Fruit fly (Drosophila melanogaster) whole organism: ENCODE measurements around the gene CG7966.

Source experiments
- CG8478 ChIP-seq: fragments of >200 bp; optimal IDR thresholded peaks from 2 replicates; lab custom pipeline; 2018; ENCODE audit warnings: inconsistent platforms
- Dll ChIP-seq: fragments of >200 bp; optimal IDR thresholded peaks from 2 replicates; lab custom pipeline; 2017
- EcR ChIP-seq, 2 experiments: fragments of >200 bp; optimal IDR thresholded peaks; 2 replicates each; lab custom pipeline; 2017; ENCODE audit warnings: missing biosample characterization in 2 of 2, missing genetic modification characterization in 2 of 2, missing genetic modification reagents in 2 of 2
- pan ChIP-seq: fragments of >200 bp; optimal IDR thresholded peaks from 2 replicates; lab custom pipeline; 2017
- psq ChIP-seq: fragments of >200 bp; optimal IDR thresholded peaks from 2 replicates; lab custom pipeline; 2017
- usp ChIP-seq: fragments of >200 bp; optimal IDR thresholded peaks from 2 replicates; lab custom pipeline; 2017; ENCODE audit warnings: missing biosample characterization, missing genetic modification characterization, mixed read lengths

CG7966 gene

dm6 chr3R:13051298-13051723, at the start of gene CG7966:
Gene CG7966 (minus strand): TSS chr3R:13051453.
- no peak for TF ChIP-seq usp (GFP tag; lab: Kevin White, UChicago)
- no peak for TF ChIP-seq psq
- TF ChIP-seq EcR (GFP tag; optimal IDR thresholded peaks at IDR 0.05; lab: Kevin White, UChicago): no peak

DNA sequence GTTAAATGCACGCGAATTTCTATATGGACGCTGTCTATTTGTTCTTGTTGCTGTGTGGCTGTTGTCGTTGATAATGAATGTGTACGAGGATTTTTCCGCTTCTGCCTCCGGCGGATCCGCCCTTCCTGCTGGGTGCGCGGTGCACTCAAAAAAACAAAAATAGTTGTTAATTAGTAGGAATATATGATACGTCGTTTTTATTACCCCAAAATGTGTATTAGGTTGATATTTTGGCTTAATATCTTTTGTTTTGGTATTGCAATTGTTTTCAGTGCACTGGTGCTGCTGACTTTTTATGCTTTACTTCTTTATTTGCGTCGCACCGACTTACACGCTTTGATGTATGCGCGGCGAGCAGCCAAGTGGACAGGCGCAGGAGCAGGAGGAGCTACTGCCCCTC, 40.4 kb upstream of the CG7966 start:
- TF ChIP-seq usp (GFP tag; lab: Kevin White, UChicago) (no peak), CG8478 (lab: Kevin White, UChicago) (no peak), EcR (GFP tag; optimal IDR thresholded peaks at IDR 0.05; lab: Kevin White, UChicago) (no peak), Dll (lab: Kevin White, UChicago) (no peak), pan (lab: Kevin White, UChicago) (no peak), psq (no peak)

- TF ChIP-seq Dll (lab: Kevin White, UChicago): no peak
- TF ChIP-seq pan (lab: Kevin White, UChicago): no peak
- no peak for TF ChIP-seq EcR (GFP tag; optimal IDR thresholded peaks at IDR 0.05; lab: Kevin White, UChicago)
- no peak for TF ChIP-seq psq
- no peak for TF ChIP-seq usp (GFP tag; lab: Kevin White, UChicago)
- TF ChIP-seq CG8478 (lab: Kevin White, UChicago): no peak
Measured at dm6 chr3R:13088942-13089341, 37.7 kb upstream of the CG7966 start, which contains the start of gene CG34308. Gene CG34308 (plus strand): TSS chr3R:13089242.

- no peak for TF ChIP-seq EcR (GFP tag; optimal IDR thresholded peaks at IDR 0.05; lab: Kevin White, UChicago)
- no peak for TF ChIP-seq CG8478 (lab: Kevin White, UChicago)
- no peak for TF ChIP-seq psq
- no peak for TF ChIP-seq pan (lab: Kevin White, UChicago)
- no peak for TF ChIP-seq Dll (lab: Kevin White, UChicago)
- TF ChIP-seq usp (GFP tag; lab: Kevin White, UChicago): no peak
Measured at dm6 chr3R:13088395-13088794, 37.1 kb upstream of the CG7966 start, which contains the start of gene timeout. Gene timeout (plus strand): TSS chr3R:13088651.

dm6 chr3R:13085924-13086323, 34.7 kb upstream of the CG7966 start, which contains the start of gene CG43063:
Gene CG43063 (plus strand): TSS chr3R:13086224.
- TF ChIP-seq psq (no peak), EcR (GFP tag; optimal IDR thresholded peaks at IDR 0.05; lab: Kevin White, UChicago) (no peak), usp (GFP tag; lab: Kevin White, UChicago) (no peak), Dll (lab: Kevin White, UChicago) (no peak), pan (lab: Kevin White, UChicago) (no peak), CG8478 (lab: Kevin White, UChicago) (no peak)

- TF ChIP-seq psq (no peak), Dll (lab: Kevin White, UChicago) (no peak), pan (lab: Kevin White, UChicago) (no peak), CG8478 (lab: Kevin White, UChicago) (no peak), EcR (GFP tag; optimal IDR thresholded peaks at IDR 0.05; lab: Kevin White, UChicago) (no peak), usp (GFP tag; lab: Kevin White, UChicago) (no peak)
Measured at dm6 chr3R:13082382-13082781, 31.1 kb upstream of the CG7966 start.

dm6 chr3R:13078263-13078662, 27.0 kb upstream of the CG7966 start:
- no peak for TF ChIP-seq pan (lab: Kevin White, UChicago)
- TF ChIP-seq EcR (GFP tag; optimal IDR thresholded peaks at IDR 0.05; lab: Kevin White, UChicago): no peak
- TF ChIP-seq usp (GFP tag; lab: Kevin White, UChicago): no peak
- TF ChIP-seq psq: no peak
- TF ChIP-seq Dll (lab: Kevin White, UChicago): no peak
- TF ChIP-seq CG8478 (lab: Kevin White, UChicago): no peak

- TF ChIP-seq psq (no peak), pan (lab: Kevin White, UChicago) (no peak), Dll (lab: Kevin White, UChicago) (no peak), EcR (GFP tag; optimal IDR thresholded peaks at IDR 0.05; lab: Kevin White, UChicago) (no peak), usp (GFP tag; lab: Kevin White, UChicago) (no peak), CG8478 (lab: Kevin White, UChicago) (no peak)
Measured at dm6 chr3R:13077262-13077661, 26.0 kb upstream of the CG7966 start.

dm6 chr3R:13075728-13076127, 24.5 kb upstream of the CG7966 start:
- no peak for TF ChIP-seq EcR (GFP tag; optimal IDR thresholded peaks at IDR 0.05; lab: Kevin White, UChicago)
- no peak for TF ChIP-seq CG8478 (lab: Kevin White, UChicago)
- TF ChIP-seq Dll (lab: Kevin White, UChicago): no peak
- TF ChIP-seq pan (lab: Kevin White, UChicago): no peak
- no peak for TF ChIP-seq usp (GFP tag; lab: Kevin White, UChicago)

- TF ChIP-seq EcR (GFP tag; optimal IDR thresholded peaks at IDR 0.05; lab: Kevin White, UChicago) (no peak), usp (GFP tag; lab: Kevin White, UChicago) (no peak), Dll (lab: Kevin White, UChicago) (no peak), pan (lab: Kevin White, UChicago) (no peak), psq (no peak), CG8478 (lab: Kevin White, UChicago) (no peak)
Measured at dm6 chr3R:13074588-13074987, 23.3 kb upstream of the CG7966 start.

DNA sequence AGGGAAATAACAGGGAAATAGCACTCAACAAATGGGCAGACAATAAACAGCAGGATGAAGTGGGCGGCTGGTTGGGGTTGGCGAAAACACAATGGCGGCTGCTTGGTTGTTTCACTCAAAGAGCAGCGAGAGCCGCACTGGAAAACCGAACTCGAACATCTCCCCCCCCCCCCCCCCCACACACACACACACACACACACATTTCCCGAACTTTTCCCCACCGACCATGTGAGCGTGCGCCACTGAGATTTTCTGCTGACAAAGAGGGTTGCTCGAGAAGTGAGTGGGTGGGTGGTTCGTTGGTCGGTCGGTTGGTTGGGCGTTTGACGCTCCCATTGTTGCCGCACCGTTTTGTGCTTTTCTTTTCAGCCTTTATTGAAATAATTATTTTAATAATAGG, 21.9 kb upstream of the CG7966 start:
- TF ChIP-seq CG8478 (lab: Kevin White, UChicago): no peak
- TF ChIP-seq EcR (GFP tag; optimal IDR thresholded peaks at IDR 0.05; lab: Kevin White, UChicago): no peak
- no peak for TF ChIP-seq usp (GFP tag; lab: Kevin White, UChicago)
- no peak for TF ChIP-seq pan (lab: Kevin White, UChicago)
- no peak for TF ChIP-seq Dll (lab: Kevin White, UChicago)
- no peak for TF ChIP-seq psq

dm6 chr3R:13072052-13072451, 20.8 kb upstream of the CG7966 start:
- no peak for TF ChIP-seq pan (lab: Kevin White, UChicago)
- no peak for TF ChIP-seq usp (GFP tag; lab: Kevin White, UChicago)
- no peak for TF ChIP-seq Dll (lab: Kevin White, UChicago)
- TF ChIP-seq CG8478 (lab: Kevin White, UChicago): no peak
- no peak for TF ChIP-seq EcR (GFP tag; optimal IDR thresholded peaks at IDR 0.05; lab: Kevin White, UChicago)
- no peak for TF ChIP-seq psq
